Worm (Caenorhabditis elegans) whole organism, young adult: ENCODE measurements around the gene vab-19.

ENCODE experiments used
- B0035.1 ChIP-seq: sonication (generic microtip); optimal IDR thresholded peaks from 2 replicates; lab custom pipeline; 2016; ENCODE audit warnings: missing genetic modification characterization, mild to moderate bottlenecking, missing compliant biosample characterization, missing genotype, missing genetic modification reagents
- C06A6.2 ChIP-seq: fragments of 200-800 bp; sonication (Bioruptor generic); conservative IDR thresholded peaks from 2 replicates; pipeline ENCODE4 v1.3.6; 2022; ENCODE audit warnings: missing genetic modification characterization, missing compliant biosample characterization
- F22D6.2 ChIP-seq: sonication (generic microtip); optimal IDR thresholded peaks from 2 replicates; lab custom pipeline; 2016; ENCODE audit warnings: mild to moderate bottlenecking, missing genetic modification characterization, missing compliant biosample characterization
- K11D2.4 ChIP-seq: fragments of 200-800 bp; sonication (Bioruptor generic); IDR thresholded peaks from 2 replicates; pipeline ENCODE4 v1.3.6; 2022; ENCODE audit warnings: missing genetic modification reagents, missing genetic modification characterization, missing compliant biosample characterization
- T26A5.8 ChIP-seq: sonication (generic microtip); optimal IDR thresholded peaks from 2 replicates; lab custom pipeline; 2016; ENCODE audit warnings: missing genetic modification characterization, missing compliant biosample characterization
- Y79H2A.3 ChIP-seq: fragments of 200-800 bp; sonication (Bioruptor generic); conservative IDR thresholded peaks from 2 replicates; pipeline ENCODE4 v1.3.6; 2022; ENCODE audit warnings: missing genetic modification reagents, missing genetic modification characterization, missing compliant biosample characterization
- Y95B8A.8 ChIP-seq: fragments of 200-800 bp; sonication (Bioruptor generic); IDR thresholded peaks from 2 replicates; pipeline ENCODE4 v1.3.6; 2022; ENCODE audit warnings: missing genetic modification reagents, missing genetic modification characterization, missing compliant biosample characterization
- athp-1 ChIP-seq: sonication (generic microtip); optimal IDR thresholded peaks from 2 replicates; lab custom pipeline; 2017; ENCODE audit warnings: mild to moderate bottlenecking, missing genetic modification characterization, missing compliant biosample characterization
- attf-3 ChIP-seq: fragments of 200-800 bp; sonication (Bioruptor generic); conservative IDR thresholded peaks from 2 replicates; pipeline ENCODE4 v1.3.6; 2022; ENCODE audit warnings: missing genetic modification reagents, missing genetic modification characterization, missing compliant biosample characterization
- ceh-100 ChIP-seq: fragments of 200-800 bp; sonication (Bioruptor generic); IDR thresholded peaks from 2 replicates; pipeline ENCODE4 v1.3.6; 2022; ENCODE audit warnings: missing genetic modification reagents, missing genetic modification characterization, missing compliant biosample characterization
- ceh-58 ChIP-seq: fragments of 200-800 bp; sonication (Bioruptor generic); IDR thresholded peaks from 2 replicates; pipeline ENCODE4 v1.3.6; 2022; ENCODE audit warnings: missing genetic modification characterization, missing compliant biosample characterization
- ekl-4 ChIP-seq: fragments of 200-800 bp; sonication (Bioruptor generic); IDR thresholded peaks from 2 replicates; pipeline ENCODE4 v1.3.6; 2022; ENCODE audit warnings: missing genetic modification reagents, missing genetic modification characterization, missing compliant biosample characterization
- gei-17 ChIP-seq: fragments of 200-800 bp; sonication (Bioruptor generic); optimal IDR thresholded peaks from 2 replicates; lab custom pipeline; 2018; ENCODE audit warnings: mild to moderate bottlenecking, missing genetic modification characterization, missing compliant biosample characterization
- hlh-26 ChIP-seq: fragments of 200-800 bp; sonication (Bioruptor generic); conservative IDR thresholded peaks from 2 replicates; pipeline ENCODE4 v1.3.6; 2022; ENCODE audit warnings: missing genetic modification reagents, missing genetic modification characterization, missing compliant biosample characterization
- hrde-1 ChIP-seq: sonication (generic microtip); optimal IDR thresholded peaks from 2 replicates; lab custom pipeline; 2016; ENCODE audit warnings: missing genetic modification characterization, mild to moderate bottlenecking, missing compliant biosample characterization, moderate library complexity, missing genotype, missing genetic modification reagents, borderline replicate concordance
- lag-1 ChIP-seq: fragments of 200-800 bp; sonication (Bioruptor generic); IDR thresholded peaks from 2 replicates; pipeline ENCODE4 v1.3.6; 2022; ENCODE audit warnings: missing genetic modification reagents, missing genetic modification characterization, missing compliant biosample characterization
- let-526 ChIP-seq: fragments of 200-800 bp; sonication (Bioruptor generic); IDR thresholded peaks from 2 replicates; pipeline ENCODE4 v1.3.6; 2022; ENCODE audit warnings: missing genetic modification reagents, missing genetic modification characterization, missing compliant biosample characterization
- lin-26 ChIP-seq: fragments of 200-800 bp; sonication (Bioruptor generic); IDR thresholded peaks from 2 replicates; pipeline ENCODE4 v1.3.6; 2022; ENCODE audit warnings: missing genetic modification reagents, missing genetic modification characterization, missing compliant biosample characterization
- lsl-1 ChIP-seq: fragments of 200-800 bp; sonication (Bioruptor generic); optimal IDR thresholded peaks from 2 replicates; lab custom pipeline; 2018; ENCODE audit warnings: mild to moderate bottlenecking, missing genetic modification characterization, moderate library complexity, missing compliant biosample characterization
- madf-6 ChIP-seq: fragments of 200-800 bp; sonication (Bioruptor generic); IDR thresholded peaks from 2 replicates; pipeline ENCODE4 v1.3.6; 2022; ENCODE audit warnings: missing genetic modification reagents, missing genetic modification characterization, missing compliant biosample characterization
- mcd-1 ChIP-seq: fragments of 200-800 bp; sonication (Bioruptor generic); IDR thresholded peaks from 2 replicates; pipeline ENCODE4 v1.3.6; 2022; ENCODE audit warnings: missing genetic modification reagents, missing genetic modification characterization, missing compliant biosample characterization
- nfyb-1 ChIP-seq: fragments of 200-800 bp; sonication (Bioruptor generic); IDR thresholded peaks from 2 replicates; pipeline ENCODE4 v1.3.6; 2022; ENCODE audit warnings: missing genetic modification reagents, missing genetic modification characterization, missing compliant biosample characterization
- nhr-80 ChIP-seq: sonication (generic microtip); optimal IDR thresholded peaks from 2 replicates; lab custom pipeline; 2016; ENCODE audit warnings: missing genetic modification characterization, missing compliant biosample characterization
- rcor-1 ChIP-seq: fragments of 200-800 bp; sonication (Bioruptor generic); IDR thresholded peaks from 2 replicates; pipeline ENCODE4 v1.3.6; 2022; ENCODE audit warnings: missing genetic modification reagents, missing genetic modification characterization, missing compliant biosample characterization
- rec-8 ChIP-seq, 2 experiments: sonication (generic microtip); optimal IDR thresholded peaks; 2 replicates each; lab custom pipeline; 2016; ENCODE audit warnings: mild to moderate bottlenecking in 2 of 2, missing genetic modification characterization in 2 of 2, missing genetic modification reagents in 2 of 2, missing genotype in 2 of 2, missing biosample characterization in 1 of 2, missing compliant biosample characterization in 1 of 2, moderate library complexity in 1 of 2
- snpc-1.1 ChIP-seq: sonication (generic microtip); optimal IDR thresholded peaks from 2 replicates; lab custom pipeline; 2017; ENCODE audit warnings: missing genetic modification characterization, mild to moderate bottlenecking, missing compliant biosample characterization, antibody characterized with exemption, moderate library complexity, missing genotype, missing genetic modification reagents; ENCODE audit not compliant: insufficient read depth
- sptf-2 ChIP-seq: fragments of 200-800 bp; sonication (Bioruptor generic); optimal IDR thresholded peaks from 2 replicates; lab custom pipeline; 2018; ENCODE audit warnings: mild to moderate bottlenecking, missing genetic modification characterization, missing compliant biosample characterization
- unc-62 ChIP-seq: fragments of 150-350 bp; optimal IDR thresholded peaks from 2 replicates; lab custom pipeline; 2014; ENCODE audit warnings: missing biosample characterization, missing genetic modification reagents, missing genetic modification characterization
- xnd-1 ChIP-seq: sonication (generic microtip); optimal IDR thresholded peaks from 2 replicates; lab custom pipeline; 2016; ENCODE audit warnings: missing genotype, missing genetic modification reagents, missing genetic modification characterization, missing compliant biosample characterization
- ztf-18 ChIP-seq: sonication (generic microtip); optimal IDR thresholded peaks from 2 replicates; lab custom pipeline; 2016; ENCODE audit warnings: missing genotype, mild to moderate bottlenecking, missing genetic modification characterization, missing compliant biosample characterization
- ztf-22 ChIP-seq: fragments of 200-800 bp; sonication (Bioruptor generic); optimal IDR thresholded peaks from 2 replicates; lab custom pipeline; 2018; ENCODE audit warnings: mild to moderate bottlenecking, missing genetic modification characterization, moderate library complexity, missing compliant biosample characterization
- ztf-26 ChIP-seq: sonication (generic microtip); optimal IDR thresholded peaks from 2 replicates; lab custom pipeline; 2017; ENCODE audit warnings: missing genetic modification characterization, missing compliant biosample characterization
- ztf-28 ChIP-seq: fragments of 200-800 bp; sonication (Bioruptor generic); IDR thresholded peaks from 2 replicates; pipeline ENCODE4 v1.3.6; 2022; ENCODE audit warnings: missing genetic modification reagents, missing genetic modification characterization, missing compliant biosample characterization
- ztf-6 ChIP-seq: fragments of 200-800 bp; sonication (Bioruptor generic); IDR thresholded peaks from 2 replicates; pipeline ENCODE4 v1.3.6; 2022; ENCODE audit warnings: missing genetic modification reagents, missing genetic modification characterization, missing compliant biosample characterization

Gene vab-19

DNA sequence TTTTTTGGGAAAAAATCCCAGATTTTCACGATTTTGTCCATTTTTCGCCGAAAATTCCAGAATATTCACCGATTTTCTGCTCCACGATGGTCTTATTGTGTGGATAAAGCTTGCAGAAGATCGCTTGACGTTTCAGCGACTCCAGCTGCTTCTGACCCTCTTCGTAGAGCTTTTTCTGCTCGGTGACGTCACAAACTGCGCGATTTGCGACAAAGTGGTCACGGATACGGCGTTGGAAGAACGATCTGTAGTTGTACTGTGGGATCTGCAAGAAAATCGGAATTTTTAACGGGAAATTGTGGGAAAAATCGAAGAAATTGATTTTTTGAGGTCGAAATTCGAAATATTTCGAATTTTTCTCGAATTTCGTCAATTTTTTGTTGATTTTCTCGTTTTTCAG, 35.5 kb downstream of the vab-19 start, which contains the start of gene mnat-1:
TSS of gene mnat-1 (minus strand) at position 101 of the 400 bp plus-strand sequence.
- no peak for TF ChIP-seq gei-17 (GFP tag; lab: Kevin White, UChicago)
- TF ChIP-seq snpc-1.1: no peak
- TF ChIP-seq ceh-100 (GFP tag; lab: Robert Waterston, UW): no peak
- TF ChIP-seq rcor-1 (GFP tag; lab: Robert Waterston, UW): no peak
- no peak for TF ChIP-seq ekl-4 (GFP tag; lab: Robert Waterston, UW)
- no peak for TF ChIP-seq athp-1
- no peak for TF ChIP-seq let-526 (GFP tag; lab: Robert Waterston, UW)
- no peak for TF ChIP-seq ztf-18 (tag; lab: Kevin White, UChicago)

ce11 chrII:2479047-2479446, 36.0 kb downstream of the vab-19 start, which contains the start of gene F53G2.12:
Gene F53G2.12, minus strand, starts transcription at chrII:2479090.
- TF ChIP-seq hlh-26 (GFP tag; lab: Robert Waterston, UW): no peak
- TF ChIP-seq unc-62 (GFP tag; lab: Kevin White, UChicago): no peak
- no peak for TF ChIP-seq lag-1 (GFP tag; lab: Robert Waterston, UW)
- TF ChIP-seq rec-8 (tag; optimal IDR thresholded peaks at IDR 0.05; lab: Kevin White, UChicago): no peak
- TF ChIP-seq mcd-1 (GFP tag; lab: Robert Waterston, UW): peak; percentile 39; the same call in 1 of the 2 replicates
- no peak for TF ChIP-seq ztf-26 (tag; lab: Kevin White, UChicago)
- TF ChIP-seq lin-26 (GFP tag; lab: Robert Waterston, UW): no peak
- peak; percentile 33 for TF ChIP-seq lsl-1 (GFP tag; lab: Kevin White, UChicago)
- no peak for TF ChIP-seq rcor-1 (GFP tag; lab: Robert Waterston, UW)
- no peak for TF ChIP-seq nfyb-1 (GFP tag; lab: Robert Waterston, UW)
- no peak for TF ChIP-seq gei-17 (GFP tag; lab: Kevin White, UChicago)
- TF ChIP-seq attf-3 (GFP tag; lab: Robert Waterston, UW): no peak
- TF ChIP-seq K11D2.4 (GFP tag; lab: Robert Waterston, UW): no peak
- TF ChIP-seq ceh-58 (GFP tag; lab: Robert Waterston, UW): no peak
- TF ChIP-seq nhr-80 (tag; lab: Kevin White, UChicago): no peak

- TF ChIP-seq gei-17 (GFP tag; lab: Kevin White, UChicago): no peak
- no peak for TF ChIP-seq ceh-58 (GFP tag; lab: Robert Waterston, UW)
- no peak for TF ChIP-seq ztf-6 (GFP tag; lab: Robert Waterston, UW)
- no peak for TF ChIP-seq ztf-22
- TF ChIP-seq C06A6.2 (GFP tag; lab: Robert Waterston, UW): no peak
- no peak for TF ChIP-seq T26A5.8 (tag; lab: Kevin White, UChicago)
- TF ChIP-seq madf-6 (GFP tag; lab: Robert Waterston, UW): no peak
- no peak for TF ChIP-seq Y79H2A.3 (GFP tag; lab: Robert Waterston, UW)
- no peak for TF ChIP-seq B0035.1 (tag; lab: Kevin White, UChicago)
- no peak for TF ChIP-seq hrde-1 (tag; lab: Kevin White, UChicago)
- no peak for TF ChIP-seq sptf-2 (GFP tag; lab: Kevin White, UChicago)
- no peak for TF ChIP-seq xnd-1 (tag; lab: Kevin White, UChicago)
- no peak for TF ChIP-seq F22D6.2 (tag; lab: Kevin White, UChicago)
- TF ChIP-seq ztf-28 (GFP tag; lab: Robert Waterston, UW): no peak
- no peak for TF ChIP-seq lin-26 (GFP tag; lab: Robert Waterston, UW)
- TF ChIP-seq Y95B8A.8 (GFP tag; lab: Robert Waterston, UW): no peak
These were observed 37.0 kb downstream of the vab-19 start, which contains the start of gene F53G2.3 for ce11 chrII:2480099-2480498. Gene F53G2.3, plus strand, starts transcription at chrII:2480399.
